Worm (Caenorhabditis elegans): Measurements from ENCODE around the gene C17G10.10.

- TF ChIP-seq scrt-1 (GFP tag; IDR thresholded peaks at IDR 0.05) (no peak), B0310.2 (tag; optimal IDR thresholded peaks at IDR 0.05) (no peak), aly-1 (tag; optimal IDR thresholded peaks at IDR 0.05) (no peak), flt-1 (GFP tag; IDR thresholded peaks at IDR 0.05) (no peak), ama-1 (optimal IDR thresholded peaks at IDR 0.05) (no peak), hnd-1 (tag; optimal IDR thresholded peaks at IDR 0.05) (no peak)
Observed at ce11 chrII:5628326-5628818, 29.2 kb upstream of the C17G10.10 start, which contains the start of gene F59E12.15.
